Fruit fly (Drosophila melanogaster) whole organism, wandering third instar larva: ENCODE data around the gene Tango1.

ENCODE experiments used
- Abd-B ChIP-seq: fragments of >200 bp; optimal IDR thresholded peaks from 2 replicates; lab custom pipeline; 2017; ENCODE audit warnings: missing biosample characterization, missing genetic modification characterization
- CG32264 ChIP-seq: fragments of 200-800 bp; sonication (Bioruptor generic); optimal IDR thresholded peaks from 2 replicates; lab custom pipeline; 2016; ENCODE audit warnings: missing biosample characterization, missing genetic modification characterization
- CG9705 ChIP-seq: fragments of 200-800 bp; sonication (Bioruptor generic); optimal IDR thresholded peaks from 2 replicates; lab custom pipeline; 2018; ENCODE audit warnings: missing biosample characterization, mild to moderate bottlenecking, missing genetic modification characterization
- CrebA ChIP-seq: fragments of 200-800 bp; sonication (Bioruptor generic); optimal IDR thresholded peaks from 2 replicates; lab custom pipeline; 2016; ENCODE audit warnings: missing biosample characterization, mild to moderate bottlenecking, missing genetic modification characterization, borderline replicate concordance
- Dfd ChIP-seq: fragments of >200 bp; optimal IDR thresholded peaks from 2 replicates; lab custom pipeline; 2017; ENCODE audit warnings: missing biosample characterization, missing genetic modification characterization
- Dif ChIP-seq: fragments of 200-275, 200-300 bp; sonication (Bioruptor generic); optimal IDR thresholded peaks from 2 replicates; lab custom pipeline; 2018; ENCODE audit warnings: missing biosample characterization, missing genetic modification characterization; ENCODE audit not compliant: partially characterized antibody
- GATAd ChIP-seq: sonication (Bioruptor generic); optimal IDR thresholded peaks from 2 replicates; lab custom pipeline; 2016; ENCODE audit warnings: missing biosample characterization, missing genetic modification characterization
- HLH106 ChIP-seq: fragments of 200-800 bp; optimal IDR thresholded peaks from 3 replicates; lab custom pipeline; 2019; ENCODE audit warnings: missing biosample characterization, mild to moderate bottlenecking, missing genetic modification characterization, moderate library complexity
- Hnf4 ChIP-seq: fragments of 200-800 bp; sonication (Bioruptor generic); optimal IDR thresholded peaks from 2 replicates; lab custom pipeline; 2016; ENCODE audit warnings: missing biosample characterization, mild to moderate bottlenecking, missing genetic modification characterization
- Hr78 ChIP-seq: fragments of >200 bp; optimal IDR thresholded peaks from 2 replicates; lab custom pipeline; 2017; ENCODE audit warnings: missing biosample characterization, missing genetic modification characterization
- Hr83 ChIP-seq: fragments of 200-300 bp; sonication (Bioruptor generic); optimal IDR thresholded peaks from 2 replicates; lab custom pipeline; 2016; ENCODE audit warnings: missing biosample characterization, mild to moderate bottlenecking, missing genetic modification characterization, moderate library complexity; ENCODE audit not compliant: poor library complexity, severe bottlenecking
- Jra ChIP-seq: sonication (Bioruptor generic); optimal IDR thresholded peaks from 2 replicates; lab custom pipeline; 2016; ENCODE audit warnings: missing biosample characterization, missing genetic modification characterization
- Mio ChIP-seq: sonication (Bioruptor generic); optimal IDR thresholded peaks from 2 replicates; lab custom pipeline; 2016; ENCODE audit warnings: missing biosample characterization, missing genetic modification characterization
- Myc ChIP-seq: fragments of >200 bp; optimal IDR thresholded peaks from 2 replicates; lab custom pipeline; 2017
- N ChIP-seq: fragments of >200 bp; optimal IDR thresholded peaks from 2 replicates; lab custom pipeline; 2018; ENCODE audit warnings: missing biosample characterization, missing external identifiers, missing genetic modification characterization
- OdsH ChIP-seq: fragments of 200-800 bp; sonication (Bioruptor generic); optimal IDR thresholded peaks from 2 replicates; lab custom pipeline; 2016; ENCODE audit warnings: missing biosample characterization, mild to moderate bottlenecking, missing genetic modification characterization
- Rel ChIP-seq, 2 experiments: fragments of 200-800 bp; sonication (Bioruptor generic) in 1 of 2; optimal IDR thresholded peaks; 2 replicates in 1 of 2; 3 replicates in 1 of 2; lab custom pipeline; 2016 to 2019; ENCODE audit warnings: mild to moderate bottlenecking in 2 of 2, missing biosample characterization in 2 of 2, missing genetic modification characterization in 2 of 2, moderate library complexity in 1 of 2
- Sp1 ChIP-seq: fragments of 200-800 bp; sonication (Bioruptor generic); optimal IDR thresholded peaks from 3 replicates; lab custom pipeline; 2019; ENCODE audit warnings: missing biosample characterization, mild to moderate bottlenecking, missing genetic modification characterization, moderate library complexity
- Vsx2 ChIP-seq: fragments of 200-300, 225-300 bp; sonication (Bioruptor generic); optimal IDR thresholded peaks from 2 replicates; lab custom pipeline; 2018; ENCODE audit warnings: missing biosample characterization, missing genetic modification characterization; ENCODE audit not compliant: partially characterized antibody
- br ChIP-seq: fragments of 200-800 bp; sonication (Bioruptor generic); optimal IDR thresholded peaks from 2 replicates; lab custom pipeline; 2016; ENCODE audit warnings: missing biosample characterization, missing genetic modification characterization
- brk ChIP-seq: fragments of 200-800 bp; sonication (Bioruptor generic); optimal IDR thresholded peaks from 2 replicates; lab custom pipeline; 2016; ENCODE audit warnings: missing biosample characterization, mild to moderate bottlenecking, missing genetic modification characterization
- dl ChIP-seq, 2 experiments: fragments of 175-275, 200-275 bp in 1 of 2; fragments of 200-275 bp in 1 of 2; sonication (Bioruptor generic); optimal IDR thresholded peaks; lab custom pipeline; 2018; ENCODE audit warnings: mild to moderate bottlenecking in 2 of 2, missing biosample characterization in 2 of 2, missing genetic modification characterization in 2 of 2, moderate library complexity in 2 of 2; ENCODE audit not compliant: partially characterized antibody in 2 of 2, insufficient read depth in 1 of 2
- dmrt93B ChIP-seq: fragments of 200-800 bp; sonication (Bioruptor generic); optimal IDR thresholded peaks from 2 replicates; lab custom pipeline; 2018; ENCODE audit warnings: missing biosample characterization, mild to moderate bottlenecking, missing genetic modification characterization
- dsf ChIP-seq: sonication (Bioruptor generic); optimal IDR thresholded peaks from 2 replicates; lab custom pipeline; 2016; ENCODE audit warnings: missing biosample characterization, missing genetic modification characterization, borderline replicate concordance
- ey ChIP-seq: fragments of 200-800 bp; sonication (Bioruptor generic); optimal IDR thresholded peaks from 2 replicates; lab custom pipeline; 2016; ENCODE audit warnings: missing biosample characterization, missing genetic modification characterization
- foxo ChIP-seq, 2 experiments: fragments of 200-800 bp; sonication (Bioruptor generic); optimal IDR thresholded peaks; 2 replicates in 1 of 2; 3 replicates in 1 of 2; lab custom pipeline; 2016 to 2017; ENCODE audit warnings: missing biosample characterization in 2 of 2, missing genetic modification characterization in 2 of 2
- fru ChIP-seq: fragments of 200-800 bp; sonication (Bioruptor generic); optimal IDR thresholded peaks from 3 replicates; lab custom pipeline; 2016; ENCODE audit warnings: missing biosample characterization, mild to moderate bottlenecking, missing genetic modification characterization
- h ChIP-seq: fragments of 200-800 bp; sonication (Bioruptor generic); optimal IDR thresholded peaks from 3 replicates; lab custom pipeline; 2016; ENCODE audit warnings: missing biosample characterization, mild to moderate bottlenecking, missing genetic modification characterization
- jim ChIP-seq: fragments of 175-275, 200-325 bp; sonication (Bioruptor generic); optimal IDR thresholded peaks from 2 replicates; lab custom pipeline; 2016; ENCODE audit warnings: missing biosample characterization, mild to moderate bottlenecking, missing genetic modification characterization
- lola ChIP-seq: fragments of >200 bp; optimal IDR thresholded peaks from 2 replicates; lab custom pipeline; 2017; ENCODE audit warnings: missing biosample characterization, missing genetic modification characterization
- pan ChIP-seq: fragments of >200 bp; optimal IDR thresholded peaks from 2 replicates; lab custom pipeline; 2017
- psq ChIP-seq: fragments of 200-800 bp; sonication (Bioruptor generic); optimal IDR thresholded peaks from 3 replicates; lab custom pipeline; 2017; ENCODE audit warnings: missing biosample characterization, mild to moderate bottlenecking, missing genetic modification characterization, moderate library complexity
- rgr ChIP-seq: fragments of 200-800 bp; sonication (Bioruptor generic); optimal IDR thresholded peaks from 3 replicates; lab custom pipeline; 2016; ENCODE audit warnings: missing biosample characterization, mild to moderate bottlenecking, missing genetic modification characterization
- sage ChIP-seq: fragments of 200-800 bp; sonication (Bioruptor generic); optimal IDR thresholded peaks from 2 replicates; lab custom pipeline; 2016; ENCODE audit warnings: missing biosample characterization, mild to moderate bottlenecking, missing genetic modification characterization
- sv ChIP-seq: fragments of 200-800 bp; sonication (Bioruptor generic); optimal IDR thresholded peaks from 3 replicates; lab custom pipeline; 2016; ENCODE audit warnings: missing biosample characterization, missing genetic modification characterization
- tai ChIP-seq: sonication (Bioruptor generic); optimal IDR thresholded peaks from 2 replicates; lab custom pipeline; 2016; ENCODE audit warnings: missing biosample characterization, missing genetic modification characterization
- usp ChIP-seq: fragments of >200 bp; optimal IDR thresholded peaks from 2 replicates; lab custom pipeline; 2017; ENCODE audit warnings: missing biosample characterization, missing genetic modification characterization
- woc ChIP-seq: sonication (Bioruptor generic); optimal IDR thresholded peaks from 2 replicates; lab custom pipeline; 2016; ENCODE audit warnings: missing biosample characterization, mild to moderate bottlenecking, missing genetic modification characterization

Tango1 gene

DNA sequence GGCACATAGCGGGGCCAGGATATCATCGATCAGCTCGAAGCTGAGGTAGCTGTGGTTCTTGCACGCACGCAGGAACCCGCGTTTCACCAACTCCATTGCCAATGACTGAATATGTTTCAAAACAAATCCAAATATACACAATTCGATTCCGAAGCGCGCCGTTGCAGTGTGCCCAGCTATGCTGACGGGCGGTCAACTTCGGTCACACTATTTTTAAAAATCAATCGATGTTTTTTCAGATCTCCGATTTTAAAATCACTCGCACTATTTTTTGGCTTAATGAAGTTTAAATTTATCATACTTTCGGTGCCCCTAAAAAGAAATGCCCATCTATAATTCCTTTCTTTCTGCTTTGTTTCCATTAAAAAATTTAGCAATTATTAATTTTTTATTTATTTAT is 28.3 kb downstream of the Tango1 start, which contains the start of gene Nse1:
Gene Nse1 (minus strand): TSS at position 173 of the 400 bp plus-strand sequence.
- TF ChIP-seq Hr78 (GFP tag; lab: Kevin White, UChicago) (no peak), OdsH (GFP tag; lab: Kevin White, UChicago) (no peak), lola (GFP tag; lab: Kevin White, UChicago) (no peak), ey (GFP tag; lab: Kevin White, UChicago) (no peak), Jra (GFP tag; lab: Kevin White, UChicago) (no peak), fru (GFP tag; lab: Kevin White, UChicago) (no peak), dl (GFP tag; optimal IDR thresholded peaks at IDR 0.05; lab: Kevin White, UChicago; ENCODE audit: insufficient read depth in 1 of 2, partially characterized antibody in 2 of 2) (no peak), tai (GFP tag; lab: Kevin White, UChicago) (no peak)

DNA sequence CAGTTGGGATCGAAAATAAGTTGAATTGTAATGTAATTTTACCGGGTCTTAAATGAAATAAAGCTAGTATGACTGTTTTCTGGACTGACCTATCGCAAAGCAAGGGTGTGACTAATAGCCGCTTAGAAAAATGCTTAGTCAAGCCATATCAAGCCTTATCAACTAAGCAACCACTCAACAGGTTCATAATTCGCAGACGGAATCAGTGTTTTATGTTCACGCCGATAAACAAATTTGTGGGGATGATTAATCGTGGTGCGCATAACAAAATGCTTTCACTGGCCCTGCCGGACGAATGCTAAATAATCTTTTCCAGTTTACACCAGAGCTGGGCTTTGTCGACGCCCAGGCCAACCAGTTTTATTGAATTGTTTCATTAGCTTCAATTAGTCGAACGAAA is 33.7 kb downstream of the Tango1 start:
- TF ChIP-seq dsf (GFP tag; lab: Kevin White, UChicago) (no peak), sage (GFP tag; lab: Kevin White, UChicago) (no peak), sv (GFP tag; lab: Kevin White, UChicago) (no peak), OdsH (GFP tag; lab: Kevin White, UChicago) (no peak), CG9705 (GFP tag; lab: Kevin White, UChicago) (no peak), Abd-B (GFP tag; lab: Kevin White, UChicago) (no peak), brk (GFP tag; lab: Kevin White, UChicago) (no peak), fru (GFP tag; lab: Kevin White, UChicago) (no peak), HLH106 (no peak), Mio (no peak), GATAd (no peak), Dfd (GFP tag; lab: Kevin White, UChicago) (no peak), dmrt93B (no peak), N (GFP tag; lab: Kevin White, UChicago) (no peak), jim (no peak), pan (no peak)

DNA sequence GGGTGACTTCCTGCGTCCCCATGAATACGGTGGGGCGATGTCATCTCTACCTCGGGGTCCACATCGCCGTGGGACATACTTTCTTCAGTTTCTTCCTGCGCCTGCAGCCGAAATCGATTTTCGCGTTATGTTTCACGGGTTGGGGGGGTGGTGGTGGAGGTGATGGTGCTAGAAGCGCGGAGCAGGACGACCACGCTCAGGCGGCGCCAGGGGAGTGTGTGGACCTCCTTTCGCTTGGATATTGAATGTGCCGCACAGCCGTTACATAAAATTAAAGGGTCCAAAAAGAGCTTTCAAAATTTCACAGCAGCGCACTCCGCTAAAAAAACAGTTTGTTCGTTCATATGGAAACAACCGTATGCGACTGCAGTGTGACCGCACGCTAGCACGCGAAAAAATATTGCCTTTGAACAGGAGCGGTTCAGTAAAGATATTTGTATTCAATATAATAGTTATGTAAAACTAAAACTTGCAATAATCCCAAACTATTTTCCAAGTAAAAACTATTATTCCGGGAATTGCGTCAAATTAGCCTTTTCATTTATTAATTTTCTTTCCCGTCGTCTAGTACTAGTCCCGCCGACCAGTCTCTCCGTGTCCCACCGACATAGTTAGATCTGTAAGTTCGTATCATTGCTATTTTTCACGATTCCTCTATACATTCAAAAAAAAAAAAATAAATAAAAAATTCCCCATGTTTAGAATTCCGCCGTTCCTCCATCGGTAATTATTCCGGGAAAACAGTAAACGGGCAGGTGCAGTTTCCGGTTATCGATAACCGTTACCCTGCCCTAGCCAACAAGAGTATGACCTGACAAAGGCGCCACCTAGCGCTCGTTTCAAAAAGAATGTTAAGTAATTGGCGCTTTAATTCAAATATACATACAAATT is 35.0 kb downstream of the Tango1 start, which contains the start of gene Nhe3:
Gene Nhe3 (minus strand): TSS at position 373 of the 891 bp plus-strand sequence.
- no peak for TF ChIP-seq Rel (GFP tag; optimal IDR thresholded peaks at IDR 0.05; lab: Kevin White, UChicago)
- peak; percentile 46 for TF ChIP-seq Rel (tag; optimal IDR thresholded peaks at IDR 0.05; lab: Kevin White, UChicago)
- no peak for TF ChIP-seq lola (GFP tag; lab: Kevin White, UChicago)
- TF ChIP-seq Sp1 (GFP tag; lab: Kevin White, UChicago), result peak; percentile 72
- no peak for TF ChIP-seq Dfd (GFP tag; lab: Kevin White, UChicago)
- peak; percentile 24 for TF ChIP-seq sage (GFP tag; lab: Kevin White, UChicago)
- TF ChIP-seq CrebA (GFP tag; lab: Kevin White, UChicago), result no peak
- TF ChIP-seq woc, result peak; percentile 76
- TF ChIP-seq tai (GFP tag; lab: Kevin White, UChicago), result no peak
- peak; percentile 86 for TF ChIP-seq sv (GFP tag; lab: Kevin White, UChicago)
- peak; percentile 37 for TF ChIP-seq dsf (GFP tag; lab: Kevin White, UChicago)
- TF ChIP-seq dl (GFP tag; optimal IDR thresholded peaks at IDR 0.05; lab: Kevin White, UChicago; ENCODE audit: insufficient read depth in 1 of 2, partially characterized antibody in 2 of 2), result no peak
- peak; percentile 53 for TF ChIP-seq CG9705 (GFP tag; lab: Kevin White, UChicago)
- peak; percentile 82 for TF ChIP-seq ey (GFP tag; lab: Kevin White, UChicago)
- no peak for TF ChIP-seq Mio
- TF ChIP-seq Vsx2 (GFP tag; lab: Kevin White, UChicago), result peak; percentile 32
- TF ChIP-seq CG32264 (GFP tag; lab: Kevin White, UChicago), result no peak
- TF ChIP-seq usp (GFP tag; lab: Kevin White, UChicago), result no peak
- TF ChIP-seq rgr, result peak; percentile 78
- TF ChIP-seq Abd-B (GFP tag; lab: Kevin White, UChicago), result no peak
- TF ChIP-seq GATAd, result no peak
- peak; percentile 85 for TF ChIP-seq h (GFP tag; lab: Kevin White, UChicago)
- peak in 1 of 2 experiments; percentile 84 for TF ChIP-seq foxo (GFP tag; optimal IDR thresholded peaks at IDR 0.05; lab: Kevin White, UChicago)
- peak; percentile 80 for TF ChIP-seq br (GFP tag; lab: Kevin White, UChicago)
- peak; percentile 63 for TF ChIP-seq psq
- peak; percentile 44 for TF ChIP-seq Hr83 (GFP tag; lab: Kevin White, UChicago)
- peak; percentile 77 for TF ChIP-seq HLH106
- no peak for TF ChIP-seq Hr78 (GFP tag; lab: Kevin White, UChicago)
- no peak for TF ChIP-seq Dif (GFP tag; lab: Kevin White, UChicago)
- peak; percentile 61 for TF ChIP-seq jim
- no peak for TF ChIP-seq N (GFP tag; lab: Kevin White, UChicago)
- TF ChIP-seq brk (GFP tag; lab: Kevin White, UChicago), result no peak
- peak; percentile 2 for TF ChIP-seq dmrt93B
- no peak for TF ChIP-seq Myc (lab: Kevin White, UChicago)
- TF ChIP-seq OdsH (GFP tag; lab: Kevin White, UChicago), result peak; percentile 82
- TF ChIP-seq fru (GFP tag; lab: Kevin White, UChicago), result peak; percentile 42
- TF ChIP-seq Hnf4 (GFP tag; lab: Kevin White, UChicago), result peak; percentile 75
- peak; percentile 68 for TF ChIP-seq Jra (GFP tag; lab: Kevin White, UChicago)
- TF ChIP-seq pan, result no peak
